ENCODE assay signal across 5 worm cellular contexts in the genomic region with DNA sequence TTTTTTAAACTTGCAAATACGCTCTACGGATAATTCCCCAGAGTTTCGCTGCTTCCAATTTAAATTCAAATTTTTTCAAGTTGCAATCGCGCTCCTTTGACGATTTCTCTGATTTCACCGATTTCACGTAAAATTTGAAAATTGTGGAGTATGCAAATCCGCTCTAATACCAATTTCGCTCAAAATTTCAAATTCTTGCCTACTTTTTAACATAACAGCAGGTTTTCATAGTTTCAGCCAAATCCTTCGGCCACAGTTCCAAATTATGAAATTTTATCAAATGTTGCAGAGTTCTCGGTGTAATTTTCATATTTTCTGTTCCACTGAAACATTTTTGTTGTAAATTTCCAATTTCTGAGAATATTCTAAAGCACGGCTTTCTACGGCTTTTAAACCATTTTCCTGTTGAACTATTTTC.
TF ChIP-seq lines count a peak whose summit lies in the region.

A gene (minus strand): TSS at position 323 of the 418 bp plus-strand sequence.

TF ChIP-seq in whole organism, L1 larva, 84 proteins besides CTCF, POLR2A, EP300 and RAD21:
- peak; percentile 9 for TF ChIP-seq sup-37 (GFP tag; optimal IDR thresholded peaks at IDR 0.05; lab: Kevin White, UChicago)
- peak; percentile 2 for TF ChIP-seq ztf-4 (tag; optimal IDR thresholded peaks at IDR 0.05; lab: Kevin White, UChicago)
- no peak for TF ChIP-seq nhr-20 (tag; optimal IDR thresholded peaks at IDR 0.05; lab: Kevin White, UChicago)
- no peak for TF ChIP-seq efl-1 (optimal IDR thresholded peaks at IDR 0.05; lab: Kevin White, UChicago)
- TF ChIP-seq efl-1 (GFP tag; optimal IDR thresholded peaks at IDR 0.05 in 1 of 2; lab: Kevin White, UChicago): peak in 1 of 2 experiments; percentile 70

TF ChIP-seq in whole organism, L3 larva, 47 proteins besides CTCF, POLR2A, EP300 and RAD21 (continues in another document):
- peak; percentile 39 for TF ChIP-seq elt-2 (tag; optimal IDR thresholded peaks at IDR 0.05; lab: Kevin White, UChicago)
- TF ChIP-seq nhr-28 (tag; optimal IDR thresholded peaks at IDR 0.05; lab: Kevin White, UChicago): no peak
- no peak for TF ChIP-seq nhr-12 (tag; optimal IDR thresholded peaks at IDR 0.05; lab: Kevin White, UChicago)
- no peak for TF ChIP-seq egl-5 (tag; optimal IDR thresholded peaks at IDR 0.05; lab: Kevin White, UChicago)
- no peak for TF ChIP-seq eor-1 (tag; optimal IDR thresholded peaks at IDR 0.05; lab: Kevin White, UChicago)
- TF ChIP-seq elt-1 (tag; optimal IDR thresholded peaks at IDR 0.05; lab: Kevin White, UChicago): no peak
- TF ChIP-seq ceh-9 (tag; optimal IDR thresholded peaks at IDR 0.05; lab: Kevin White, UChicago): no peak
- TF ChIP-seq nhr-23 (tag; optimal IDR thresholded peaks at IDR 0.05; lab: Kevin White, UChicago): peak; percentile 21
- TF ChIP-seq ztf-4 (tag; optimal IDR thresholded peaks at IDR 0.05; lab: Kevin White, UChicago): no peak
- no peak for TF ChIP-seq zag-1 (tag; optimal IDR thresholded peaks at IDR 0.05; lab: Kevin White, UChicago)
- no peak for TF ChIP-seq daf-12 (tag; optimal IDR thresholded peaks at IDR 0.05; lab: Kevin White, UChicago)
- TF ChIP-seq skn-1 (tag; optimal IDR thresholded peaks at IDR 0.05; lab: Kevin White, UChicago): no peak
- TF ChIP-seq nhr-43 (tag; optimal IDR thresholded peaks at IDR 0.05; lab: Kevin White, UChicago; ENCODE audit: poor library complexity, severe bottlenecking): peak; percentile 70
- TF ChIP-seq fkh-2 (tag; optimal IDR thresholded peaks at IDR 0.05; lab: Kevin White, UChicago): no peak
- no peak for TF ChIP-seq nhr-11 (tag; optimal IDR thresholded peaks at IDR 0.05; lab: Kevin White, UChicago)
- no peak for TF ChIP-seq sea-2 (GFP tag; optimal IDR thresholded peaks at IDR 0.05; lab: Kevin White, UChicago)
- TF ChIP-seq lsy-12 (tag; optimal IDR thresholded peaks at IDR 0.05; lab: Kevin White, UChicago): peak; percentile 35
- no peak for TF ChIP-seq nhr-76 (tag; optimal IDR thresholded peaks at IDR 0.05; lab: Kevin White, UChicago)
- TF ChIP-seq snpc-4 (tag; optimal IDR thresholded peaks at IDR 0.05; lab: Kevin White, UChicago): no peak
- TF ChIP-seq lin-39 (tag; optimal IDR thresholded peaks at IDR 0.05; lab: Kevin White, UChicago): no peak
- no peak for TF ChIP-seq fos-1 (tag; optimal IDR thresholded peaks at IDR 0.05; lab: Kevin White, UChicago)

TF ChIP-seq in whole organism, early embryonic, 17 proteins besides CTCF, POLR2A, EP300 and RAD21:
- no peak for TF ChIP-seq tbx-11 (GFP tag; IDR thresholded peaks at IDR 0.05; lab: Robert Waterston, UW)
- no peak for TF ChIP-seq tbx-37 (GFP tag; conservative IDR thresholded peaks at IDR 0.05; lab: Robert Waterston, UW)
- TF ChIP-seq F13C5.2 (tag; optimal IDR thresholded peaks at IDR 0.05; lab: Kevin White, UChicago): peak; percentile 14
- TF ChIP-seq ceh-13 (GFP tag; optimal IDR thresholded peaks at IDR 0.05; lab: Kevin White, UChicago): no peak
- no peak for TF ChIP-seq aly-1 (tag; optimal IDR thresholded peaks at IDR 0.05; lab: Kevin White, UChicago)
- no peak for TF ChIP-seq flt-1 (GFP tag; IDR thresholded peaks at IDR 0.05; lab: Robert Waterston, UW)
- peak; percentile 79 for TF ChIP-seq ama-1 (optimal IDR thresholded peaks at IDR 0.05; lab: Kevin White, UChicago)
- no peak for TF ChIP-seq scrt-1 (GFP tag; IDR thresholded peaks at IDR 0.05; lab: Robert Waterston, UW)
- 0 out of 2 replicates have a peak, but pooled peaks have one; percentile 20 for TF ChIP-seq pes-1 (GFP tag; IDR thresholded peaks at IDR 0.05; lab: Robert Waterston, UW)
- peak; percentile 22 for TF ChIP-seq tra-4 (tag; optimal IDR thresholded peaks at IDR 0.05; lab: Kevin White, UChicago)
- no peak for TF ChIP-seq hnd-1 (tag; optimal IDR thresholded peaks at IDR 0.05; lab: Kevin White, UChicago)
- no peak for TF ChIP-seq hmg-4 (GFP tag; optimal IDR thresholded peaks at IDR 0.05; lab: Kevin White, UChicago)
- no peak for TF ChIP-seq sea-1 (GFP tag; conservative IDR thresholded peaks at IDR 0.05; lab: Robert Waterston, UW)
- TF ChIP-seq ceh-36 (tag; optimal IDR thresholded peaks at IDR 0.05; lab: Kevin White, UChicago): no peak
- TF ChIP-seq ets-7 (tag; optimal IDR thresholded peaks at IDR 0.05; lab: Kevin White, UChicago): no peak
- TF ChIP-seq B0310.2 (tag; optimal IDR thresholded peaks at IDR 0.05; lab: Kevin White, UChicago): peak; percentile 24
- TF ChIP-seq hmbx-1 (tag; optimal IDR thresholded peaks at IDR 0.05; lab: Kevin White, UChicago): no peak

TF ChIP-seq in whole organism, midembryonic, 9 proteins besides CTCF, POLR2A, EP300 and RAD21:
- TF ChIP-seq ztf-23 (GFP tag; IDR thresholded peaks at IDR 0.05; lab: Robert Waterston, UW): no peak
- 0 out of 2 replicates have a peak, but pooled peaks have one; percentile 34 for TF ChIP-seq tab-1 (GFP tag; IDR thresholded peaks at IDR 0.05; lab: Robert Waterston, UW)
- no peak; the same call in 1 of the 2 replicates for TF ChIP-seq flt-1 (GFP tag; IDR thresholded peaks at IDR 0.05; lab: Robert Waterston, UW)
- no peak for TF ChIP-seq med-1 (GFP tag; optimal IDR thresholded peaks at IDR 0.05; lab: Kevin White, UChicago; ENCODE audit: insufficient read depth)
- TF ChIP-seq cog-1 (tag; optimal IDR thresholded peaks at IDR 0.05; lab: Kevin White, UChicago): no peak
- TF ChIP-seq ztf-29 (GFP tag; IDR thresholded peaks at IDR 0.05; lab: Robert Waterston, UW): no peak
- TF ChIP-seq ref-1 (GFP tag; conservative IDR thresholded peaks at IDR 0.05; lab: Robert Waterston, UW): no peak
TF ChIP-seq in whole organism, midembryonic: peak in this region for 1.

TF ChIP-seq in whole organism, young adult, 124 proteins besides CTCF, POLR2A, EP300 and RAD21 (continues in another document):
- no peak for TF ChIP-seq rec-8 (tag; optimal IDR thresholded peaks at IDR 0.05; lab: Kevin White, UChicago)
- TF ChIP-seq hmg-1.2 (GFP tag; IDR thresholded peaks at IDR 0.05; lab: Robert Waterston, UW): 0 out of 2 replicates have a peak, but pooled peaks have one; percentile 4
- TF ChIP-seq Y53G8AR.9 (GFP tag; conservative IDR thresholded peaks at IDR 0.05; lab: Robert Waterston, UW): 0 out of 2 replicates have a peak, but pooled peaks have one; percentile 11
- no peak for TF ChIP-seq C17E4.6 (GFP tag; IDR thresholded peaks at IDR 0.05; lab: Robert Waterston, UW)
- no peak for TF ChIP-seq nhr-120 (GFP tag; IDR thresholded peaks at IDR 0.05; lab: Robert Waterston, UW)
- TF ChIP-seq attf-6 (GFP tag; IDR thresholded peaks at IDR 0.05; lab: Robert Waterston, UW): 0 out of 2 replicates have a peak, but pooled peaks have one; percentile 19
- TF ChIP-seq lin-35 (GFP tag; optimal IDR thresholded peaks at IDR 0.05; lab: Kevin White, UChicago): no peak
- TF ChIP-seq nhr-179 (tag; optimal IDR thresholded peaks at IDR 0.05; lab: Kevin White, UChicago): no peak
- TF ChIP-seq fkh-3 (tag; optimal IDR thresholded peaks at IDR 0.05; lab: Kevin White, UChicago): no peak
- TF ChIP-seq let-526 (GFP tag; IDR thresholded peaks at IDR 0.05; lab: Robert Waterston, UW): 0 out of 2 replicates have a peak, but pooled peaks have one; percentile 37
- peak; percentile 32; the same call in 1 of the 2 replicates for TF ChIP-seq hsf-1 (GFP tag; IDR thresholded peaks at IDR 0.05; lab: Robert Waterston, UW)
- peak; percentile 59; the same call in 1 of the 2 replicates for TF ChIP-seq B0336.3 (GFP tag; IDR thresholded peaks at IDR 0.05; lab: Robert Waterston, UW)
- TF ChIP-seq pha-4 (tag; optimal IDR thresholded peaks at IDR 0.05; lab: Kevin White, UChicago): no peak
- TF ChIP-seq madf-8 (GFP tag; conservative IDR thresholded peaks at IDR 0.05; lab: Robert Waterston, UW): no peak
- TF ChIP-seq him-1 (tag; optimal IDR thresholded peaks at IDR 0.05; lab: Kevin White, UChicago): peak; percentile 44
- no peak for TF ChIP-seq B0035.1 (tag; optimal IDR thresholded peaks at IDR 0.05; lab: Kevin White, UChicago)
- TF ChIP-seq mel-28 (tag; optimal IDR thresholded peaks at IDR 0.05; lab: Kevin White, UChicago; ENCODE audit: borderline replicate concordance): no peak
- TF ChIP-seq cebp-1 (GFP tag; IDR thresholded peaks at IDR 0.05; lab: Robert Waterston, UW): peak; percentile 50; the same call in 1 of the 2 replicates
- peak; percentile 84 for TF ChIP-seq cebp-1 (tag; optimal IDR thresholded peaks at IDR 0.05; lab: Kevin White, UChicago)
- TF ChIP-seq snpc-1.1 (tag; optimal IDR thresholded peaks at IDR 0.05; lab: Kevin White, UChicago; ENCODE audit: insufficient read depth): no peak
- no peak for TF ChIP-seq nhr-90 (tag; optimal IDR thresholded peaks at IDR 0.05; lab: Kevin White, UChicago)
- no peak for TF ChIP-seq gei-17 (GFP tag; optimal IDR thresholded peaks at IDR 0.05; lab: Kevin White, UChicago)
- peak; percentile 50 for TF ChIP-seq mcd-1 (GFP tag; IDR thresholded peaks at IDR 0.05; lab: Robert Waterston, UW)
- no peak for TF ChIP-seq zfh-2 (GFP tag; conservative IDR thresholded peaks at IDR 0.05; lab: Robert Waterston, UW)
- TF ChIP-seq snpc-3.4 (tag; optimal IDR thresholded peaks at IDR 0.05; lab: Kevin White, UChicago): no peak
- TF ChIP-seq unc-130 (GFP tag; optimal IDR thresholded peaks at IDR 0.05; lab: Kevin White, UChicago): no peak
- peak; percentile 62; the same call in 1 of the 2 replicates for TF ChIP-seq nfyb-1 (GFP tag; IDR thresholded peaks at IDR 0.05; lab: Robert Waterston, UW)
- TF ChIP-seq mes-4 (tag; optimal IDR thresholded peaks at IDR 0.05; lab: Kevin White, UChicago): no peak
- TF ChIP-seq ceh-27 (GFP tag; optimal IDR thresholded peaks at IDR 0.05; lab: Kevin White, UChicago): no peak
- 0 out of 2 replicates have a peak, but pooled peaks have one; percentile 34 for TF ChIP-seq ceh-91 (GFP tag; IDR thresholded peaks at IDR 0.05; lab: Robert Waterston, UW)
- no peak for TF ChIP-seq F39B2.1 (GFP tag; IDR thresholded peaks at IDR 0.05; lab: Robert Waterston, UW)
- TF ChIP-seq lsl-1 (GFP tag; optimal IDR thresholded peaks at IDR 0.05; lab: Kevin White, UChicago): no peak
- no peak for TF ChIP-seq ztf-26 (tag; optimal IDR thresholded peaks at IDR 0.05; lab: Kevin White, UChicago)
- peak; percentile 10; the same call in 1 of the 2 replicates for TF ChIP-seq Y95B8A.8 (GFP tag; IDR thresholded peaks at IDR 0.05; lab: Robert Waterston, UW)
- TF ChIP-seq chd-7 (tag; optimal IDR thresholded peaks at IDR 0.05; lab: Kevin White, UChicago): peak; percentile 49
- TF ChIP-seq T07F8.4 (tag; optimal IDR thresholded peaks at IDR 0.05; lab: Kevin White, UChicago): no peak
- TF ChIP-seq ceh-100 (GFP tag; IDR thresholded peaks at IDR 0.05; lab: Robert Waterston, UW): no peak
- peak; percentile 38 for TF ChIP-seq repo-1 (tag; optimal IDR thresholded peaks at IDR 0.05; lab: Kevin White, UChicago)
- peak; percentile 30 for TF ChIP-seq somi-1 (GFP tag; optimal IDR thresholded peaks at IDR 0.05; lab: Kevin White, UChicago)
- no peak for TF ChIP-seq hlh-12 (tag; optimal IDR thresholded peaks at IDR 0.05; lab: Kevin White, UChicago)
- TF ChIP-seq egrh-3 (GFP tag; IDR thresholded peaks at IDR 0.05; lab: Robert Waterston, UW): no peak
- no peak for TF ChIP-seq nfya-2 (GFP tag; IDR thresholded peaks at IDR 0.05; lab: Robert Waterston, UW)
